Worm (Caenorhabditis elegans) whole organism, young adult: ENCODE measurements around the gene set-1.

Experiments
- F23B12.7 ChIP-seq: sonication (generic microtip); optimal IDR thresholded peaks from 2 replicates; lab custom pipeline; 2017; ENCODE audit warnings: missing genetic modification characterization, mild to moderate bottlenecking, missing compliant biosample characterization, antibody characterized with exemption, moderate library complexity; ENCODE audit not compliant: insufficient read depth
- ceh-100 ChIP-seq: fragments of 200-800 bp; sonication (Bioruptor generic); IDR thresholded peaks from 2 replicates; pipeline ENCODE4 v1.3.6; 2022; ENCODE audit warnings: missing genetic modification reagents, missing genetic modification characterization, missing compliant biosample characterization
- ceh-27 ChIP-seq: fragments of 200-800 bp; sonication (Bioruptor generic); optimal IDR thresholded peaks from 2 replicates; lab custom pipeline; 2018; ENCODE audit warnings: mild to moderate bottlenecking, missing genetic modification characterization, moderate library complexity, missing compliant biosample characterization
- ets-4 ChIP-seq: fragments of 200-800 bp; sonication (Bioruptor generic); optimal IDR thresholded peaks from 2 replicates; lab custom pipeline; 2018; ENCODE audit warnings: mild to moderate bottlenecking, missing genetic modification characterization, missing compliant biosample characterization
- madf-10 ChIP-seq: sonication (generic microtip); optimal IDR thresholded peaks from 2 replicates; lab custom pipeline; 2016; ENCODE audit warnings: mild to moderate bottlenecking, missing genetic modification characterization, missing compliant biosample characterization
- nhr-90 ChIP-seq: sonication (generic microtip); optimal IDR thresholded peaks from 2 replicates; lab custom pipeline; 2016; ENCODE audit warnings: missing genotype, mild to moderate bottlenecking, missing genetic modification characterization, missing compliant biosample characterization
- repo-1 ChIP-seq: sonication (generic microtip); optimal IDR thresholded peaks from 2 replicates; lab custom pipeline; 2017; ENCODE audit warnings: mild to moderate bottlenecking, missing genetic modification characterization, missing compliant biosample characterization
- snpc-1.3 ChIP-seq: sonication (generic microtip); optimal IDR thresholded peaks from 2 replicates; lab custom pipeline; 2017; ENCODE audit warnings: missing genetic modification characterization, mild to moderate bottlenecking, missing compliant biosample characterization, antibody characterized with exemption, moderate library complexity, missing genotype, missing genetic modification reagents; ENCODE audit not compliant: insufficient read depth
- tlf-1 ChIP-seq: fragments of 200-800 bp; sonication (Bioruptor generic); optimal IDR thresholded peaks from 2 replicates; lab custom pipeline; 2018; ENCODE audit warnings: mild to moderate bottlenecking, missing genetic modification characterization, missing compliant biosample characterization
- ztf-28 ChIP-seq: fragments of 200-800 bp; sonication (Bioruptor generic); IDR thresholded peaks from 2 replicates; pipeline ENCODE4 v1.3.6; 2022; ENCODE audit warnings: missing genetic modification reagents, missing genetic modification characterization, missing compliant biosample characterization

- TF ChIP-seq F23B12.7 (tag; lab: Kevin White, UChicago) (no peak), tlf-1 (GFP tag; lab: Kevin White, UChicago) (no peak), nhr-90 (no peak), ztf-28 (no peak), ets-4 (GFP tag; lab: Kevin White, UChicago) (no peak), snpc-1.3 (no peak), ceh-100 (GFP tag; lab: Robert Waterston, UW) (no peak), repo-1 (tag; lab: Kevin White, UChicago) (no peak), madf-10 (tag; lab: Kevin White, UChicago) (no peak), ceh-27 (no peak)
Observed at ce11 chrIII:6498176-6498575, 46.0 kb upstream of the set-1 start, which contains the start of gene sdz-15.
